Worm (Caenorhabditis elegans): ENCODE data around the gene C17F4.8.

The C17F4.8 gene

DNA sequence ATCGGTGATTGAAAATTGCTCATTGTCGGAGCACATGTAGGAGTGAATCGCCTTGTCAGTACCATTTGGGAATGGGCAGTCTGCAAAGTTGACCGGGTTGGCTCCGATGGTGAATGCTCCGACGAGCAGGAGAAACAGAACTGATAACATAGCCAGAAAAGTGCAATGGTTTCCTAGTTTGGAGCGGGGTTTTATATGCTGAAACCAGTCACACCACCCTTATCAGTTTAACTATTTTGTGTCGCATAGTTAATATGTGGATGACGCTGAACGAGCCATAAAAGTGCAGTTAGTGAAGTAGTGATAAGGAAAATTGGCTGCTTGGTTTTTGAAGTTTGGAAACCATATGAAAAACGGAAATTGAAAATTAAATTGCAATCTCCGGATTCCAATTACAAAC lies 11.2 kb upstream of the C17F4.8 start, which contains the start of gene C17F4.7:
Gene C17F4.7, minus strand, starts transcription at position 180 of the 400 bp plus-strand sequence.
- TF ChIP-seq attf-4 (tag; optimal IDR thresholded peaks at IDR 0.05) (no peak), ctbp-1 (GFP tag; IDR thresholded peaks at IDR 0.05) (no peak), hlh-30 (tag; optimal IDR thresholded peaks at IDR 0.05; ENCODE audit: insufficient read depth) (peak; percentile 2), dve-1 (tag; optimal IDR thresholded peaks at IDR 0.05; ENCODE audit: insufficient read depth) (peak; percentile 87), hlh-11 (tag; optimal IDR thresholded peaks at IDR 0.05) (peak; percentile 84), jun-1 (tag; optimal IDR thresholded peaks at IDR 0.05) (peak; percentile 12), lin-1 (GFP tag; IDR thresholded peaks at IDR 0.05) (peak; percentile 77; the same call in 1 of the 2 replicates), daf-16 (GFP tag; optimal IDR thresholded peaks at IDR 0.05) (no peak), daf-16 (tag; optimal IDR thresholded peaks at IDR 0.05) (peak; percentile 77), mes-2 (tag; optimal IDR thresholded peaks at IDR 0.05; ENCODE audit: poor library complexity, severe bottlenecking) (peak; percentile 14), nhr-28 (tag; optimal IDR thresholded peaks at IDR 0.05) (peak; percentile 95), mxl-3 (GFP tag; optimal IDR thresholded peaks at IDR 0.05) (peak; percentile 62), aha-1 (tag) (peak; percentile 62), nhr-77 (tag; optimal IDR thresholded peaks at IDR 0.05) (peak; percentile 65), lin-38 (GFP tag; IDR thresholded peaks at IDR 0.05) (0 out of 2 replicates have a peak, but pooled peaks have one; percentile 12), nhr-48 (tag; optimal IDR thresholded peaks at IDR 0.05) (peak; percentile 37), Y48G9A.11 (GFP tag; IDR thresholded peaks at IDR 0.05) (no peak), pqm-1 (tag; optimal IDR thresholded peaks at IDR 0.05) (peak; percentile 84), dpl-1 (GFP tag; optimal IDR thresholded peaks at IDR 0.05) (no peak), php-3 (GFP tag; IDR thresholded peaks at IDR 0.05) (peak; percentile 96), tra-1 (GFP tag; IDR thresholded peaks at IDR 0.05) (peak; percentile 66; the same call in 1 of the 2 replicates), nhr-102 (tag; optimal IDR thresholded peaks at IDR 0.05) (peak; percentile 41), dmd-6 (GFP tag; IDR thresholded peaks at IDR 0.05) (peak; percentile 92), dmd-8 (GFP tag; IDR thresholded peaks at IDR 0.05) (no peak), unc-62 (GFP tag; optimal IDR thresholded peaks at IDR 0.05 in 1 of 2) (peak in 1 of 2 experiments; percentile 80), unc-62 (tag; optimal IDR thresholded peaks at IDR 0.05) (no peak)

DNA sequence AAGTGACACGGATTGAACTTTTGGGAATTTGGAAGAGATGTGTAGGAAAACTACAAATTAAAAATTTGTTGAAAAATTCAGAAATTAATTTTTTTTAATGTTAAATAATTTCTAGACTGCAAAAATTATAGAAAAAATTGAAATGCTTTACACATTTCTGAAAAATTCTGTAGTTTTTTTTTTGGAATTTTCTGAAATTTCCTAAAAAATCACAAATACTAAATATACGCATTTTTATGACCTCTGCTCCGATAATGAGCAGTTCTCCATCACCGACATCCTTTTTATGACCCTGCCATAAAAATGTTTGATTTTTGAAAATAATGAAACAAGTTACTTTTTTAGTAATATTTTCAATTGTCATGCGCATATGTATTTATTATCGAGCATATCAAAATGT lies 10.1 kb upstream of the C17F4.8 start:
- TF ChIP-seq ztf-11 (tag; optimal IDR thresholded peaks at IDR 0.05), result no peak
- TF ChIP-seq daf-12 (tag; optimal IDR thresholded peaks at IDR 0.05), result no peak
- TF ChIP-seq nhr-25 (tag; optimal IDR thresholded peaks at IDR 0.05; ENCODE audit: borderline replicate concordance, insufficient read depth), result no peak
- TF ChIP-seq zfp-3 (GFP tag; conservative IDR thresholded peaks at IDR 0.05), result peak; percentile 62; the same call in 1 of the 2 replicates
- no peak for TF ChIP-seq duxl-1 (tag; optimal IDR thresholded peaks at IDR 0.05; ENCODE audit: poor library complexity)
- no peak for TF ChIP-seq madf-5 (GFP tag; IDR thresholded peaks at IDR 0.05)
- TF ChIP-seq saeg-2 (GFP tag; IDR thresholded peaks at IDR 0.05), result 0 out of 2 replicates have a peak, but pooled peaks have one; percentile 24
- TF ChIP-seq D1046.2 (GFP tag; IDR thresholded peaks at IDR 0.05), result no peak
- no peak for TF ChIP-seq sdz-12 (GFP tag; optimal IDR thresholded peaks at IDR 0.05)
- peak; percentile 58 for TF ChIP-seq dmd-6 (GFP tag; IDR thresholded peaks at IDR 0.05)
- TF ChIP-seq set-16 (GFP tag; IDR thresholded peaks at IDR 0.05), result no peak
- TF ChIP-seq mes-2 (tag; optimal IDR thresholded peaks at IDR 0.05; ENCODE audit: poor library complexity, severe bottlenecking), result no peak
- TF ChIP-seq dve-1 (tag; optimal IDR thresholded peaks at IDR 0.05; ENCODE audit: insufficient read depth), result peak; percentile 75
- TF ChIP-seq ctbp-1 (GFP tag; IDR thresholded peaks at IDR 0.05), result no peak
- no peak for TF ChIP-seq ceh-20 (GFP tag; IDR thresholded peaks at IDR 0.05)
- 0 out of 2 replicates have a peak, but pooled peaks have one; percentile 27 for TF ChIP-seq tra-1 (GFP tag; IDR thresholded peaks at IDR 0.05)
- no peak for TF ChIP-seq Y5F2A.4 (GFP tag; optimal IDR thresholded peaks at IDR 0.05)
- TF ChIP-seq php-3 (GFP tag; IDR thresholded peaks at IDR 0.05), result peak; percentile 91
- TF ChIP-seq hlh-11 (tag; optimal IDR thresholded peaks at IDR 0.05), result peak; percentile 10
- TF ChIP-seq nhr-111 (GFP tag; optimal IDR thresholded peaks at IDR 0.05), result no peak
- TF ChIP-seq nhr-28 (tag; optimal IDR thresholded peaks at IDR 0.05), result peak; percentile 48
- TF ChIP-seq ceh-44 (GFP tag; IDR thresholded peaks at IDR 0.05), result no peak
- TF ChIP-seq pha-4 (GFP tag; IDR thresholded peaks at IDR 0.05), result peak; percentile 29; the same call in 1 of the 2 replicates
- TF ChIP-seq pha-4 (tag; optimal IDR thresholded peaks at IDR 0.05), result no peak
- no peak for TF ChIP-seq Y105C5A.15 (GFP tag; IDR thresholded peaks at IDR 0.05)
- no peak for TF ChIP-seq cey-2 (tag; optimal IDR thresholded peaks at IDR 0.05; ENCODE audit: borderline replicate concordance, insufficient read depth)
- TF ChIP-seq Y75B8A.6 (GFP tag; IDR thresholded peaks at IDR 0.05), result 0 out of 2 replicates have a peak, but pooled peaks have one; percentile 52
- TF ChIP-seq zag-1 (tag; optimal IDR thresholded peaks at IDR 0.05), result no peak
- TF ChIP-seq mdl-1 (tag; optimal IDR thresholded peaks at IDR 0.05), result no peak
- TF ChIP-seq hif-1 (tag; optimal IDR thresholded peaks at IDR 0.05), result no peak
